Worm (Caenorhabditis elegans) whole organism, midembryonic: ENCODE measurements around the gene W04G3.5.

Source experiments
- T22C8.4 ChIP-seq: fragments of 200-800 bp; sonication (Bioruptor generic); IDR thresholded peaks from 2 replicates; pipeline ENCODE4 v1.3.6; 2022; ENCODE audit warnings: missing genetic modification characterization, missing compliant biosample characterization
- flt-1 ChIP-seq: fragments of 200-800 bp; sonication (Bioruptor generic); IDR thresholded peaks from 2 replicates; pipeline ENCODE4 v1.3.6; 2022; ENCODE audit warnings: missing genetic modification characterization, missing compliant biosample characterization
- tab-1 ChIP-seq: fragments of 200-800 bp; sonication (Bioruptor generic); IDR thresholded peaks from 2 replicates; pipeline ENCODE4 v1.3.6; 2022; ENCODE audit warnings: missing genetic modification characterization, missing compliant biosample characterization
- ztf-23 ChIP-seq: fragments of 200-800 bp; sonication (Bioruptor generic); IDR thresholded peaks from 2 replicates; pipeline ENCODE4 v1.3.6; 2022; ENCODE audit warnings: missing genetic modification reagents, missing genetic modification characterization, missing compliant biosample characterization
- ztf-29 ChIP-seq: fragments of 200-800 bp; sonication (Bioruptor generic); IDR thresholded peaks from 2 replicates; pipeline ENCODE4 v1.3.6; 2022; ENCODE audit warnings: missing genetic modification reagents, missing genetic modification characterization, missing compliant biosample characterization

ce11 chrX:11053615-11054014 is 19.8 kb upstream of the W04G3.5 start, which contains the start of gene C09F12.2:
- TF ChIP-seq flt-1 (GFP tag; lab: Robert Waterston, UW) = no peak
- TF ChIP-seq ztf-23 = no peak
- no peak for TF ChIP-seq ztf-29 (GFP tag; lab: Robert Waterston, UW)
- TF ChIP-seq T22C8.4 (GFP tag; lab: Robert Waterston, UW) = no peak
- no peak for TF ChIP-seq tab-1 (GFP tag; lab: Robert Waterston, UW)
